Fruit fly (Drosophila melanogaster): Measurements from ENCODE around the gene robo2.

DNA sequence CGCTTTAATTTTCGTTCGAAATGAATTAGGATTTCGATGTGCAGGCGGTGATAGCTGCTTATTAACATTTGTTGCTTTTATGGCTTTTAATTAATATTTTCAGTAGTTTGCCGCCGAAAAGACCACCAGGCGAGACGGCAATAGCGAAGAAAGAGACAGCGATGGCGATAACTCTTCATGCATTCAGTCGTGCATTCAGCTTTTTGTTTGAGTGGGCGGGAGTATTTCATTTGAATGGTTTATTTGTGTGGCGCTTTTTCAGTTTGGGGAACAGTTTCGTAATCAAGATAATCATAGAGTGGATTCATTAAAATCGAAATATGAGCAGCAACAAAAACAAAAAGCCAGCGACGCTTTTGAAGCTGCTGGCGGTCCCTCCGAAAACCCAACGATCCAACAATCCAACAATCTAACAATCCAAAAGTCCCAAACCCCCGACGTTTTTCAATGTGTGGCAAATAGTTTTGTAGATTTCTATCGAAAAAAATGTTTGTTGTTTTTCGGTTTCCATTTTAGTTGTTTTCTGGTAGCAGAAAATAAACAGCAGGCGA is 3.7 kb upstream of the robo2 start:
- TF ChIP-seq usp (GFP tag; optimal IDR thresholded peaks at IDR 0.05) (no peak), EcR (GFP tag; optimal IDR thresholded peaks at IDR 0.05) (no peak)

All from whole organism.